Worm (Caenorhabditis elegans): ENCODE results near the gene B0348.10.
A peak's percentile ranks its signal among the peaks of the same experiment; 100 is the strongest.

B0348.10 gene

DNA sequence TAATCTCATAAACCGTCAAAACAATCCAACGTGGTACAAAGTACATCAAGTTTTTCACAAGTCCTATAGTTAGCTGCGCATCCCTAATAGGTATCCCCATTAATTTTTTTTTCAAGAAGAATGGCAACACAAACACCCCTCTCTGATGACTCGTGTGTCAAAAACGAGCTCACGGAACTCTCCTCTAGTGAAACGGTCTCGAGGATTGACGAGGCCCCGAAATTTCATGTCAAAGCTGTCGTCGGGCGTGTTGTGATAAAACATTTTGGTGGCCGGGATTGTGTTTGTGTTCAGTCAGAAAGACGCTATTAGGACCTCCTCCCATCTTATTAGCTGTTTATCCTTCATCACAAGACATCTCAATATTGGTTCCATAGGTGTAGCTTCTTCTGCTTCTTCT lies 7.2 kb downstream of the B0348.10 start, which contains the start of gene idpp-2:
TSS of gene idpp-2 (plus strand) at position 301 of the 400 bp plus-strand sequence.
- TF ChIP-seq unc-62 (GFP tag; optimal IDR thresholded peaks at IDR 0.05 in 1 of 2) = peak in 1 of 2 experiments; percentile 36
- TF ChIP-seq unc-62 (tag; optimal IDR thresholded peaks at IDR 0.05) = no peak
- TF ChIP-seq jun-1 (tag; optimal IDR thresholded peaks at IDR 0.05) = no peak
- TF ChIP-seq F49E8.2 (tag; optimal IDR thresholded peaks at IDR 0.05; ENCODE audit: borderline replicate concordance) = no peak

Data from whole organism, L4 larva.